Worm (Caenorhabditis elegans): ENCODE data around the gene C44C10.12.

The C44C10.12 gene

DNA sequence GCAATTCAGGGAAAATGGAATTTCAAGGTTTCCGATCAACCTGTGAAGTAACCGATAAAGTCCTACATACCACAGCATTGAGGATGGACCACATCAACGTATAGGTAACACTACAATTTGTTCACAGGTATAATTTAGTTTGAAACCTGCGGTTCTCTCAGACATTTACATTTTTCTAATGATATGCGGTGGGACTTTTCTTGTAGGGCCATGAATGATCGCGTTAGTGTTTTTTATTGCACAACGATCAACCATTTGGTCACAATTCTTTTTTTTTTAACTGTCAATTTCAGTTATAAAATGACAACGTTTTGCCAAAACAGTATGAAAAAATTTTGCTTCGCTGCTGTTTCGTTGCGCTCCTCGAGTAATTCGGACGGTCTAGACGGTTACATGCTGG, at the start of gene C44C10.12:
C44C10.12 (plus strand) TSS at position 301 of the 400 bp plus-strand sequence.
- TF ChIP-seq pes-1 (GFP tag; IDR thresholded peaks at IDR 0.05), result no peak

DNA sequence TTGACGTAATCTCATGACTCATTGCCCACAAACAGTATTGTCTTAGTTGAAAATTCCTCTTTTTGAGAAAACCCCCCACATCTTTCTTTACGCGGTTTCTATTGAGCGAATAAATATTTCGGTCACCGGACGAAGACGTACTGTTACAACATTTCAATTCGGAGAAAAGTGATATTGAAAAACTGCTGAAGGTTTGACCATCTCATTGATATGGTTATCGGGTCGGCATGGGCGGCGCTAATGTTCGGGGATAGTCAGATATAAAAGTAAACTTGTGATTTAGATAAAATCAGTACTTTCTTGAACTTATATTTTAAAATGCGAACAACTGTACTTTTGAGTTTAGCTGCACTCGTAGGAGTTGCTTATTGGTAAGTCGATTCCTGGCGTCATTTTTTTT, 49.6 kb upstream of the C44C10.12 start, which contains the start of gene T04F8.8:
T04F8.8 (plus strand) TSS at position 301 of the 400 bp plus-strand sequence.
- TF ChIP-seq ama-1 (optimal IDR thresholded peaks at IDR 0.05) (no peak), tbx-37 (GFP tag; conservative IDR thresholded peaks at IDR 0.05) (no peak)

DNA sequence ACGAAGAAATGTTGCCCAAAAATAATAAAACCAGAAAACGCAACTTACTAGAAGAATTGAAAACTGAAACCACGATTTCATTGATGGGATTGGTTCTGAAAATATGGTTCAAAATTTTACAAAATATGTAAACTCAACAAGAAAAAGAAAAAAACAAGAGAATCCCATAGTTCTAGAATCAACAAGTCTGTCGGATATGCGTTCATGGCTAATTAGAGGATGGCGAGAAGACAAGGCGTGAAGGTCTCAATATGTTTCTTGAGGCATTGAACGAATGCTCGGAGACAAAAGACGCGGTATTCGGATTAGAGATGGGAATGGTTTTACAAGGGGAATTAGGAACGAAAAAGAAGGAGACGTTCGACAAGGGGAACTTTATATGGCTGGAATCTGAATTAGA, 46.0 kb upstream of the C44C10.12 start, which contains the start of gene cutl-11:
cutl-11 (minus strand) TSS at position 101 of the 400 bp plus-strand sequence.
- TF ChIP-seq tra-4 (tag; optimal IDR thresholded peaks at IDR 0.05) (no peak), ama-1 (optimal IDR thresholded peaks at IDR 0.05) (no peak), aly-1 (tag; optimal IDR thresholded peaks at IDR 0.05) (no peak), ceh-13 (GFP tag; optimal IDR thresholded peaks at IDR 0.05) (no peak), scrt-1 (GFP tag; IDR thresholded peaks at IDR 0.05) (no peak), B0310.2 (tag; optimal IDR thresholded peaks at IDR 0.05) (no peak), hnd-1 (tag; optimal IDR thresholded peaks at IDR 0.05) (no peak), tbx-11 (GFP tag; IDR thresholded peaks at IDR 0.05) (no peak), ceh-36 (tag; optimal IDR thresholded peaks at IDR 0.05) (no peak), flt-1 (GFP tag; IDR thresholded peaks at IDR 0.05) (no peak), tbx-37 (GFP tag; conservative IDR thresholded peaks at IDR 0.05) (no peak), sea-1 (GFP tag; conservative IDR thresholded peaks at IDR 0.05) (no peak), pes-1 (GFP tag; IDR thresholded peaks at IDR 0.05) (no peak), hmg-4 (GFP tag; optimal IDR thresholded peaks at IDR 0.05) (no peak), hmbx-1 (tag; optimal IDR thresholded peaks at IDR 0.05) (no peak), F13C5.2 (tag; optimal IDR thresholded peaks at IDR 0.05) (no peak)

DNA sequence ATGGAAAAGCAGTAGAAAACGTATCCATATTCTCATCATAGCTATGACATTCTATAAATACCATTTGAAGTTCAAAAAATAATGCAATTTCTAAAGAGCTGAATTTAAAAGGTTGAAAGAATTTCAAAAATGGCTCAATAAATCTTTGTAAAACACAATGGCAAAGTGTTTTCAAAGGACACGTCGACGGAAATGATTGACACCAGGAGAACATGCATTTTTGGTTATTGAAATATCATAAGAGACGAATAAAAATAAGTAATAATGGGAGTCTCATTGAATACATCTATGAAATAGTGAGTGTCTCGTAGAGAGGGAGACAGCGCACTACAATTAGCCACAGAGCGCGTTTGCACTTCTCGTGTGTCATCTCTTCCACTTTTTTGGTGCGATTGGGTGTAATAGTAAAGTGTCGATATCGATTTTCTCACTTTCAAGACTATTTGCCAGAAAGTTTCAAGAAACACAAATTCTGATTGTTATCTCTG, 40.2 kb upstream of the C44C10.12 start, which contains the start of gene T04F8.2:
T04F8.2 (minus strand) TSS at position 51 of the 488 bp plus-strand sequence.
- TF ChIP-seq tra-4 (tag; optimal IDR thresholded peaks at IDR 0.05) (no peak), flt-1 (GFP tag; IDR thresholded peaks at IDR 0.05) (no peak)

DNA sequence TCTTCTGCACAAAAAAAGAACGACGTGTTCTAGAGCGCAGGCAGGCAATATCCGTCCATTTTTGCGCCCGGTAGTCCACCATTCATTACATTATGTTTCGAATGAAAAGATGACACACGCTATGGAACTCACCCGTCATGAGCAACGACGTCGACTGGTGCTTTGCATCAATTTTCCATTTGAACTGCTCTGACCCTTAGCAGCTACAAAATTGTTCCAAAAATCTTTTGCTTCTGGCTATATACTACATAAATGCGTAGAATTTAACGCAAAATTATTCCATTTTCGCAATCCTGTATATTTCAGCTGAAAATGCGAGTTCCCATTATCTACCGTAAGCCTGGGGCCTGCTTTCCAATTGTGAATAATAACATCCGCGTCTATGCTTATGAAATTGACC, 38.5 kb upstream of the C44C10.12 start, which contains the start of gene T04F8.3:
T04F8.3 (plus strand) TSS at position 301 of the 400 bp plus-strand sequence.
- TF ChIP-seq scrt-1 (GFP tag; IDR thresholded peaks at IDR 0.05) (no peak), hmg-4 (GFP tag; optimal IDR thresholded peaks at IDR 0.05) (no peak), hnd-1 (tag; optimal IDR thresholded peaks at IDR 0.05) (no peak), aly-1 (tag; optimal IDR thresholded peaks at IDR 0.05) (no peak), flt-1 (GFP tag; IDR thresholded peaks at IDR 0.05) (no peak)

DNA sequence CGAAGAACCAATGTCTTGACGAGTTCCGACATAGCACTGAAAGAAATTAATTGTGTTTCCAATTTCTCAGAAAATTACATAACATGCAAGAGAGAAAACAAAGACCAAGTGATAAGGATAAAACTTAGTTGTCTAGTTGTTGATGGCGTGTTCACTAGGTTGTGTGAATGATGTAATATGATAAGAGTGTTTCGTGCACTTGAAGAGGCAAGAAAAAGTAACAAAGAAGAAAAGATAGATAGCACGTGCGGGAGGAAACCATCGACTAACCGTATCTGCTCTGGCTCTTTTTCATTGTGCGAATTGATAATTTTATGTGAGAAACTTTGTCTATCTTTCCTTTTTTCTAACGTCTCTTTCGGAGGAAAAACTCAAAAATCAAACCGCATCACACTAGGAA, 35.2 kb upstream of the C44C10.12 start, which contains the start of gene sfxn-1.5:
sfxn-1.5 (minus strand) TSS at position 36 of the 400 bp plus-strand sequence.
- TF ChIP-seq B0310.2 (tag; optimal IDR thresholded peaks at IDR 0.05), result no peak
- no peak for TF ChIP-seq ceh-36 (tag; optimal IDR thresholded peaks at IDR 0.05)

DNA sequence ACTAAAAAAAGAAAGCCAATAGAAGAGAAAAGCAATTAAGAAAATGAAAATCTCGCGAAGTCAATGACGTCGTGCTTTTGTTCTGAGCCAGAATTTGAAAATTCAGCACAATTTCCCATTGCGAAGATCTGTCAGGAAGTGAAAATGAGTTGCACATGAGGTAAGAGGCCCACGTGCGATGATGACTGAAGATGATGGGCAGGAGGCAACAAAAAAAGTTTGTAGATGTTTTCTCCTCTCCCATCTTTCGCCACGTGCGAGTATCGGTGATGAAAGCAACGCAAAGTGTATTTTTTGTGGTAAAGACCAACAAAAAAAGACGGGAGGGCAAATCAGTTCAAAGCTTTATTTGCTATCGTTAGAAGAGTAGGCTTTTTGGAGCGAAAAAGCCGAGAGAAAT, 34.7 kb upstream of the C44C10.12 start:
- no peak for TF ChIP-seq flt-1 (GFP tag; IDR thresholded peaks at IDR 0.05)
- TF ChIP-seq sea-1 (GFP tag; conservative IDR thresholded peaks at IDR 0.05), result no peak
- TF ChIP-seq ceh-36 (tag; optimal IDR thresholded peaks at IDR 0.05), result no peak
- TF ChIP-seq tbx-37 (GFP tag; conservative IDR thresholded peaks at IDR 0.05), result no peak
- no peak for TF ChIP-seq hmg-4 (GFP tag; optimal IDR thresholded peaks at IDR 0.05)
- TF ChIP-seq ama-1 (optimal IDR thresholded peaks at IDR 0.05), result no peak
- TF ChIP-seq ets-7 (tag; optimal IDR thresholded peaks at IDR 0.05), result no peak
- TF ChIP-seq hnd-1 (tag; optimal IDR thresholded peaks at IDR 0.05), result no peak
- TF ChIP-seq aly-1 (tag; optimal IDR thresholded peaks at IDR 0.05), result no peak
- no peak for TF ChIP-seq tra-4 (tag; optimal IDR thresholded peaks at IDR 0.05)
- no peak for TF ChIP-seq tbx-11 (GFP tag; IDR thresholded peaks at IDR 0.05)
- no peak for TF ChIP-seq B0310.2 (tag; optimal IDR thresholded peaks at IDR 0.05)
- no peak for TF ChIP-seq F13C5.2 (tag; optimal IDR thresholded peaks at IDR 0.05)
- TF ChIP-seq scrt-1 (GFP tag; IDR thresholded peaks at IDR 0.05), result no peak
- TF ChIP-seq hmbx-1 (tag; optimal IDR thresholded peaks at IDR 0.05), result no peak
- no peak for TF ChIP-seq ceh-13 (GFP tag; optimal IDR thresholded peaks at IDR 0.05)
- no peak for TF ChIP-seq pes-1 (GFP tag; IDR thresholded peaks at IDR 0.05)

DNA sequence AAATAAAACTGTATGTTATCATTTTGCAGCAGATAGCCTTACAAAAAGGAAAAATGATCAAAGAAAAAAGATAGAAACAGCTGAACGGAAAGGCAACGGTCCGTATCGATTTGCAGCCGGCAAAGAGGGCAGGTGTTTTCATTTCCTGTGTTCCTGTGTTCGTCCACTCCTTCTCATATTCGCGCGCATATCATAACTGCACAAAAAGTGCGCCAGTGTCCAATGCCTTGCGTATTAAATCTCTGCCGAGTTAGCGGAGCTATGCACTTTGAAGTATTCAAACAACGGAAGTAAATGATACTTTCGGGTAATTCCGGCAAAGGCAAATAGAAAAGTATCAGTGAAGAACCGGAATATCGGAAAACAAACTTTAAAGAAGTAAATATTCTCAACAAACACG, 34.2 kb upstream of the C44C10.12 start:
- no peak for TF ChIP-seq B0310.2 (tag; optimal IDR thresholded peaks at IDR 0.05)
- TF ChIP-seq aly-1 (tag; optimal IDR thresholded peaks at IDR 0.05), result no peak
- no peak for TF ChIP-seq hmbx-1 (tag; optimal IDR thresholded peaks at IDR 0.05)
- no peak for TF ChIP-seq tbx-37 (GFP tag; conservative IDR thresholded peaks at IDR 0.05)
- no peak for TF ChIP-seq pes-1 (GFP tag; IDR thresholded peaks at IDR 0.05)
- no peak for TF ChIP-seq ceh-13 (GFP tag; optimal IDR thresholded peaks at IDR 0.05)
- TF ChIP-seq hnd-1 (tag; optimal IDR thresholded peaks at IDR 0.05), result no peak
- no peak for TF ChIP-seq tra-4 (tag; optimal IDR thresholded peaks at IDR 0.05)
- peak; percentile 43 for TF ChIP-seq hmg-4 (GFP tag; optimal IDR thresholded peaks at IDR 0.05)
- no peak for TF ChIP-seq scrt-1 (GFP tag; IDR thresholded peaks at IDR 0.05)
- TF ChIP-seq flt-1 (GFP tag; IDR thresholded peaks at IDR 0.05), result 0 out of 2 replicates have a peak, but pooled peaks have one; percentile 16
- peak; percentile 8 for TF ChIP-seq ceh-36 (tag; optimal IDR thresholded peaks at IDR 0.05)
- no peak for TF ChIP-seq sea-1 (GFP tag; conservative IDR thresholded peaks at IDR 0.05)
- TF ChIP-seq ets-7 (tag; optimal IDR thresholded peaks at IDR 0.05), result no peak
- no peak for TF ChIP-seq tbx-11 (GFP tag; IDR thresholded peaks at IDR 0.05)
- no peak for TF ChIP-seq F13C5.2 (tag; optimal IDR thresholded peaks at IDR 0.05)
- no peak for TF ChIP-seq ama-1 (optimal IDR thresholded peaks at IDR 0.05)

DNA sequence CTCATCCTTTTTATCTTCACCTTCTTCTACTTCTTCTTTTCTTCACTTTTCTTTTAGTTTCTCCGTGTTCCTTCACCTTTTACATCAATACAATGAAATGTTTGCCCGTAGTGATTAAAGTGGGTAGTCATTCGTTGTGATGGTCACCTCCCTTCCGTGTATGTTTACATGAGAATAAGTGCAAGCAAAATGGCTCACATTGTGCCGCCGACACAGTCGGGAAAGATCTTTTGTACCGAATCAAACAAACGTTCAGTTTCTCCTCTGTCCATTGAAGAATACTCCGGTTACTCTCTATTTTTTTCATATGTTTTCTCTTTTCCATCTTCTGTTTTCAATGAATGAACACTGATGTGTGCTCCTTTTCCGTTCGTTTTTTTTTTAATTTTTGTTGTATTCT, 32.6 kb upstream of the C44C10.12 start:
- TF ChIP-seq tra-4 (tag; optimal IDR thresholded peaks at IDR 0.05) (no peak), hmg-4 (GFP tag; optimal IDR thresholded peaks at IDR 0.05) (no peak), flt-1 (GFP tag; IDR thresholded peaks at IDR 0.05) (no peak), ets-7 (tag; optimal IDR thresholded peaks at IDR 0.05) (no peak), B0310.2 (tag; optimal IDR thresholded peaks at IDR 0.05) (no peak), ceh-36 (tag; optimal IDR thresholded peaks at IDR 0.05) (no peak), pes-1 (GFP tag; IDR thresholded peaks at IDR 0.05) (no peak), ceh-13 (GFP tag; optimal IDR thresholded peaks at IDR 0.05) (no peak), ama-1 (optimal IDR thresholded peaks at IDR 0.05) (no peak), F13C5.2 (tag; optimal IDR thresholded peaks at IDR 0.05) (no peak)
